Fruit fly (Drosophila melanogaster): ENCODE data around the gene CG31937.

- TF ChIP-seq Sin3A (optimal IDR thresholded peaks at IDR 0.05) (no peak), Blimp-1 (GFP tag; optimal IDR thresholded peaks at IDR 0.05) (no peak), CG11093 (GFP tag; IDR thresholded peaks at IDR 0.05) (no peak), ranshi (GFP tag; IDR thresholded peaks at IDR 0.05) (no peak), sd (tag; optimal IDR thresholded peaks at IDR 0.05) (no peak), Taf1 (GFP tag; IDR thresholded peaks at IDR 0.05) (no peak), CG8290 (GFP tag; optimal IDR thresholded peaks at IDR 0.05) (no peak), CG8290 (tag; optimal IDR thresholded peaks at IDR 0.05) (no peak)
Measured at dm6 chr2L:1696269-1696668, 33.4 kb upstream of the CG31937 start.

All from whole organism, embryonic.